Fruit fly (Drosophila melanogaster) whole organism, prepupa: ENCODE measurements around the gene sqh.

Experiments used
- Blimp-1 ChIP-seq: fragments of 200-800 bp; sonication (Bioruptor generic); optimal IDR thresholded peaks from 3 replicates; lab custom pipeline; 2017; ENCODE audit warnings: missing biosample characterization, missing genetic modification characterization, mild to moderate bottlenecking, moderate library complexity, missing genetic modification reagents
- CG10631 ChIP-seq: fragments of 200-800 bp; sonication (Bioruptor generic); optimal IDR thresholded peaks from 2 replicates; lab custom pipeline; 2016; ENCODE audit warnings: missing biosample characterization, missing genetic modification characterization
- CG10669 ChIP-seq: fragments of 200-800 bp; sonication (Bioruptor generic); optimal IDR thresholded peaks from 3 replicates; lab custom pipeline; 2018; ENCODE audit warnings: missing biosample characterization, mild to moderate bottlenecking, missing genetic modification characterization, moderate library complexity
- CG11294 ChIP-seq: fragments of 200-800 bp; sonication (Bioruptor generic); IDR thresholded peaks from 2 replicates; pipeline ENCODE4 v1.3.6; 2022; ENCODE audit warnings: missing biosample characterization, missing genetic modification characterization
- CG11902 ChIP-seq: fragments of 200-800 bp; sonication (Bioruptor generic); optimal IDR thresholded peaks from 3 replicates; lab custom pipeline; 2016; ENCODE audit warnings: missing biosample characterization, missing genetic modification characterization
- CG15336 ChIP-seq: fragments of 200-800 bp; sonication (Bioruptor generic); IDR thresholded peaks from 2 replicates; pipeline ENCODE4 v1.3.6; 2022; ENCODE audit warnings: missing biosample characterization, missing genetic modification characterization
- CG16779 ChIP-seq: fragments of 200-800 bp; sonication (Bioruptor generic); optimal IDR thresholded peaks from 3 replicates; lab custom pipeline; 2017; ENCODE audit warnings: missing biosample characterization, mild to moderate bottlenecking, missing genetic modification characterization
- CG3032 ChIP-seq: fragments of 200-800 bp; optimal IDR thresholded peaks from 2 replicates; lab custom pipeline; 2019; ENCODE audit warnings: missing biosample characterization, mild to moderate bottlenecking, missing genetic modification characterization, moderate library complexity
- CG31627 ChIP-seq: fragments of 200-800 bp; sonication (Bioruptor generic); optimal IDR thresholded peaks from 3 replicates; lab custom pipeline; 2016; ENCODE audit warnings: missing biosample characterization, missing genetic modification characterization
- CG34406 ChIP-seq: fragments of 200-800 bp; sonication (Bioruptor generic); optimal IDR thresholded peaks from 3 replicates; lab custom pipeline; 2016; ENCODE audit warnings: missing biosample characterization, missing genetic modification characterization
- CG3919 ChIP-seq: fragments of 200-800 bp; sonication (Bioruptor generic); optimal IDR thresholded peaks from 3 replicates; lab custom pipeline; 2016; ENCODE audit warnings: missing biosample characterization, missing genetic modification characterization
- CG6163 ChIP-seq: fragments of 200-800 bp; sonication (Bioruptor generic); IDR thresholded peaks from 3 replicates; pipeline ENCODE4 v1.3.6; 2022; ENCODE audit warnings: missing biosample characterization, missing genetic modification characterization
- CG6792 ChIP-seq: fragments of 200-800 bp; sonication (Bioruptor generic); optimal IDR thresholded peaks from 3 replicates; lab custom pipeline; 2016; ENCODE audit warnings: missing biosample characterization, missing genetic modification characterization
- CG6808 ChIP-seq: fragments of 200-800 bp; sonication (Bioruptor generic); optimal IDR thresholded peaks from 3 replicates; lab custom pipeline; 2017; ENCODE audit warnings: missing biosample characterization, missing genetic modification characterization, mild to moderate bottlenecking, moderate library complexity, missing genetic modification reagents
- CG6854 ChIP-seq: fragments of 200-800 bp; sonication (Bioruptor generic); optimal IDR thresholded peaks from 2 replicates; lab custom pipeline; 2017; ENCODE audit warnings: missing biosample characterization, mild to moderate bottlenecking, missing genetic modification characterization
- CG7368 ChIP-seq: fragments of 200-800 bp; sonication (Bioruptor generic); optimal IDR thresholded peaks from 3 replicates; lab custom pipeline; 2016; ENCODE audit warnings: missing biosample characterization, missing genetic modification characterization
- CG8119 ChIP-seq: fragments of 200-800 bp; sonication (Bioruptor generic); IDR thresholded peaks from 3 replicates; pipeline ENCODE4 v1.3.6; 2022; ENCODE audit warnings: missing biosample characterization, missing genetic modification characterization
- CG8319 ChIP-seq: fragments of 200-800 bp; sonication (Bioruptor generic); optimal IDR thresholded peaks from 3 replicates; lab custom pipeline; 2016; ENCODE audit warnings: missing biosample characterization, missing genetic modification characterization
- CG8632 ChIP-seq: fragments of 200-800 bp; sonication (Bioruptor generic); optimal IDR thresholded peaks from 3 replicates; lab custom pipeline; 2016; ENCODE audit warnings: missing biosample characterization, missing genetic modification characterization
- CG9139 ChIP-seq: fragments of 200-800 bp; sonication (Bioruptor generic); optimal IDR thresholded peaks from 3 replicates; lab custom pipeline; 2017; ENCODE audit warnings: missing biosample characterization, mild to moderate bottlenecking, missing genetic modification characterization
- Eip78C ChIP-seq: fragments of 200-800 bp; sonication (Bioruptor generic); peaks from one replicate; lab custom pipeline; 2016; ENCODE audit warnings: missing biosample characterization, missing genetic modification characterization
- Eip93F ChIP-seq: fragments of 200-800 bp; sonication (Bioruptor generic); optimal IDR thresholded peaks from 2 replicates; lab custom pipeline; 2016; ENCODE audit warnings: missing biosample characterization, mild to moderate bottlenecking, missing genetic modification characterization
- Ets21C ChIP-seq: fragments of 200-800 bp; sonication (Bioruptor generic); optimal IDR thresholded peaks from 3 replicates; lab custom pipeline; 2016; ENCODE audit warnings: missing biosample characterization, missing genetic modification characterization
- Ets96B ChIP-seq: fragments of 200-800 bp; optimal IDR thresholded peaks from 2 replicates; lab custom pipeline; 2019; ENCODE audit warnings: missing biosample characterization, mild to moderate bottlenecking, missing genetic modification characterization, moderate library complexity
- Gug ChIP-seq: fragments of 200-800 bp; sonication (Bioruptor generic); IDR thresholded peaks from 2 replicates; pipeline ENCODE4 v1.3.6; 2022; ENCODE audit warnings: missing biosample characterization, missing genetic modification characterization
- Hr38 ChIP-seq: sonication (Bioruptor generic); optimal IDR thresholded peaks from 2 replicates; lab custom pipeline; 2016; ENCODE audit warnings: missing biosample characterization, missing genetic modification characterization
- Hr39 ChIP-seq: fragments of 200-800 bp; sonication (Bioruptor generic); optimal IDR thresholded peaks from 2 replicates; lab custom pipeline; 2016; ENCODE audit warnings: missing biosample characterization, missing genetic modification characterization
- Lpt ChIP-seq: fragments of 200-800 bp; sonication (Bioruptor generic); optimal IDR thresholded peaks from 3 replicates; lab custom pipeline; 2016; ENCODE audit warnings: missing biosample characterization, missing genetic modification characterization
- Met ChIP-seq: fragments of 200-800 bp; sonication (Bioruptor generic); optimal IDR thresholded peaks from 3 replicates; lab custom pipeline; 2016; ENCODE audit warnings: missing biosample characterization, missing genetic modification characterization
- achi ChIP-seq: fragments of 200-800 bp; sonication (Bioruptor generic); optimal IDR thresholded peaks from 3 replicates; lab custom pipeline; 2016; ENCODE audit warnings: missing biosample characterization, missing genetic modification characterization
- acj6 ChIP-seq: fragments of 200-800 bp; sonication (Bioruptor generic); optimal IDR thresholded peaks from 3 replicates; lab custom pipeline; 2016; ENCODE audit warnings: missing biosample characterization, missing genetic modification characterization
- cyc ChIP-seq: fragments of 200-800 bp; sonication (Bioruptor generic); optimal IDR thresholded peaks from 3 replicates; lab custom pipeline; 2016; ENCODE audit warnings: missing biosample characterization, missing genetic modification characterization
- dac ChIP-seq: fragments of 200-800 bp; sonication (Bioruptor generic); optimal IDR thresholded peaks from 2 replicates; lab custom pipeline; 2017; ENCODE audit warnings: missing biosample characterization, mild to moderate bottlenecking, missing genetic modification characterization
- dsx ChIP-seq: fragments of 200-800 bp; optimal IDR thresholded peaks from 3 replicates; lab custom pipeline; 2019; ENCODE audit warnings: missing biosample characterization, mild to moderate bottlenecking, missing genetic modification characterization, moderate library complexity; ENCODE audit not compliant: poor library complexity, severe bottlenecking
- eg ChIP-seq: fragments of 200-800 bp; sonication (Bioruptor generic); IDR thresholded peaks from 3 replicates; pipeline ENCODE4 v1.3.6; 2022; ENCODE audit warnings: missing biosample characterization, missing genetic modification characterization
- esn ChIP-seq: fragments of 200-800 bp; sonication (Bioruptor generic); optimal IDR thresholded peaks from 2 replicates; lab custom pipeline; 2016; ENCODE audit warnings: missing biosample characterization, mild to moderate bottlenecking, missing genetic modification characterization, moderate library complexity
- fd85E ChIP-seq: fragments of 200-800 bp; sonication (Bioruptor generic); optimal IDR thresholded peaks from 3 replicates; lab custom pipeline; 2016; ENCODE audit warnings: missing biosample characterization, missing genetic modification characterization
- fkh ChIP-seq: fragments of 200-800 bp; sonication (Bioruptor generic); optimal IDR thresholded peaks from 3 replicates; lab custom pipeline; 2017; ENCODE audit warnings: missing biosample characterization, mild to moderate bottlenecking, missing genetic modification characterization, moderate library complexity
- net ChIP-seq: fragments of 200-800 bp; sonication (Bioruptor generic); optimal IDR thresholded peaks from 3 replicates; lab custom pipeline; 2016; ENCODE audit warnings: missing biosample characterization, missing genetic modification characterization
- pdm3 ChIP-seq: fragments of 200-800 bp; sonication (Bioruptor generic); optimal IDR thresholded peaks from 3 replicates; lab custom pipeline; 2016; ENCODE audit warnings: missing biosample characterization, missing genetic modification characterization
- salr ChIP-seq, 2 experiments: fragments of 200-800 bp; sonication (Bioruptor generic); optimal IDR thresholded peaks; 3 replicates each; lab custom pipeline; 2016 to 2018; ENCODE audit warnings: missing biosample characterization in 2 of 2, missing genetic modification characterization in 2 of 2, mild to moderate bottlenecking in 1 of 2
- spab ChIP-seq: fragments of 200-800 bp; sonication (Bioruptor generic); optimal IDR thresholded peaks from 2 replicates; lab custom pipeline; 2017; ENCODE audit warnings: missing biosample characterization, mild to moderate bottlenecking, missing genetic modification characterization, missing genetic modification reagents
- vri ChIP-seq: fragments of 200-800 bp; sonication (Bioruptor generic); optimal IDR thresholded peaks from 3 replicates; lab custom pipeline; 2016; ENCODE audit warnings: missing biosample characterization, mild to moderate bottlenecking, missing genetic modification characterization

Gene sqh

dm6 chrX:6193183-6193810 is 31.6 kb downstream of the sqh start (continued):
- TF ChIP-seq Hr39 (GFP tag; lab: Kevin White, UChicago) (no peak), pdm3 (GFP tag; lab: Kevin White, UChicago) (peak; percentile 66), Hr38 (GFP tag; lab: Kevin White, UChicago) (no peak), acj6 (GFP tag; lab: Kevin White, UChicago) (peak; percentile 70), CG11902 (GFP tag; lab: Kevin White, UChicago) (peak; percentile 15), vri (GFP tag; lab: Kevin White, UChicago) (peak; percentile 11), dsx (GFP tag; lab: Kevin White, UChicago) (peak; percentile 49), cyc (GFP tag; lab: Kevin White, UChicago) (peak; percentile 43), CG10631 (GFP tag; lab: Kevin White, UChicago) (peak; percentile 72), CG31627 (GFP tag; lab: Kevin White, UChicago) (peak; percentile 19), Ets96B (tag; lab: Kevin White, UChicago) (peak; percentile 71), esn (GFP tag; lab: Kevin White, UChicago) (peak; percentile 69), Eip93F (GFP tag; lab: Kevin White, UChicago) (no peak), achi (GFP tag; lab: Kevin White, UChicago) (peak; percentile 72), CG8319 (GFP tag; lab: Kevin White, UChicago) (peak; percentile 27), CG15336 (GFP tag; lab: Robert Waterston, UW) (peak; percentile 82)
- TF ChIP-seq, all 60 proteins: peak for 51

DNA sequence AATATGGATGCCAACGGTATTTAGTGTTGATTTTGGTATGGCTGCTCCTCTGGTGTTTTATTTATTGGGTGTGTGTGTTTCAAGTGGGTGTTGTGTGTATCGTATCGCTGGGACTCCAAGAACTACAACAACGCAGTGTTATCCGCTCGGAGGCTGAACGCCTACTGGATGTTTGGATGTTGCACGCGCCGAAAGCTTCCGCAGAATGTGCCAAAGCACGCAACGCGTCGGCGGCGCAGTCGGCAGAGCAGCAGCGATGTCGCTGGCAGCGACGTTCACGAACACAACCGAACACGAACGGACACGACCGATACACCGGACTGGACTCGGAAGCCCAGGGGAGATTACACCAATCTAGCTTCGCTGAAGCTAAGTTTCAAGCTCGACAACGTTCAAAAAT is 32.6 kb downstream of the sqh start, which contains the start of gene Ca-alpha1T:
Gene Ca-alpha1T, minus strand, starts transcription at position 152 of the 400 bp plus-strand sequence.
- TF ChIP-seq pdm3 (GFP tag; lab: Kevin White, UChicago) (no peak), CG3032 (tag; lab: Kevin White, UChicago) (no peak), acj6 (GFP tag; lab: Kevin White, UChicago) (no peak), CG10631 (GFP tag; lab: Kevin White, UChicago) (no peak), fd85E (GFP tag; lab: Kevin White, UChicago) (no peak), net (GFP tag; lab: Kevin White, UChicago) (no peak)

- TF ChIP-seq Hr38 (GFP tag; lab: Kevin White, UChicago) (no peak), CG9139 (GFP tag; lab: Kevin White, UChicago) (no peak), Eip78C (GFP tag; lab: Kevin White, UChicago) (peak; percentile 29), Hr39 (GFP tag; lab: Kevin White, UChicago) (peak; percentile 4), CG7368 (no peak), CG31627 (GFP tag; lab: Kevin White, UChicago) (peak; percentile 7), CG6854 (GFP tag; lab: Kevin White, UChicago) (no peak), CG8119 (GFP tag; lab: Robert Waterston, UW) (no peak), CG10631 (GFP tag; lab: Kevin White, UChicago) (peak; percentile 2), pdm3 (GFP tag; lab: Kevin White, UChicago) (peak; percentile 17), Met (GFP tag; lab: Kevin White, UChicago) (no peak), Eip93F (GFP tag; lab: Kevin White, UChicago) (no peak), CG6808 (GFP tag; lab: Kevin White, UChicago) (no peak), dac (GFP tag; lab: Kevin White, UChicago) (no peak), net (GFP tag; lab: Kevin White, UChicago) (no peak), CG10669 (GFP tag; lab: Kevin White, UChicago) (peak; percentile 8), Lpt (GFP tag; lab: Kevin White, UChicago) (no peak), CG11294 (GFP tag; lab: Robert Waterston, UW) (peak; percentile 28; the same call in 1 of the 2 replicates), esn (GFP tag; lab: Kevin White, UChicago) (no peak), CG34406 (GFP tag; lab: Kevin White, UChicago) (no peak), CG6163 (GFP tag; lab: Robert Waterston, UW) (peak; percentile 54; the same call in 1 of the 3 replicates), spab (GFP tag; lab: Kevin White, UChicago) (no peak), fkh (GFP tag; lab: Kevin White, UChicago) (no peak), cyc (GFP tag; lab: Kevin White, UChicago) (no peak), CG3032 (tag; lab: Kevin White, UChicago) (no peak), Gug (GFP tag; lab: Robert Waterston, UW) (peak; percentile 45), CG6792 (GFP tag; lab: Kevin White, UChicago) (no peak), Blimp-1 (GFP tag; lab: Kevin White, UChicago) (no peak), salr (GFP tag; optimal IDR thresholded peaks at IDR 0.05; lab: Kevin White, UChicago) (no peak), eg (GFP tag; lab: Robert Waterston, UW) (peak; percentile 54; the same call in 1 of the 3 replicates), CG15336 (GFP tag; lab: Robert Waterston, UW) (0 out of 2 replicates have a peak, but pooled peaks have one; percentile 22), Ets21C (no peak), CG3919 (GFP tag; lab: Kevin White, UChicago) (peak; percentile 18), CG8632 (GFP tag; lab: Kevin White, UChicago) (no peak), dsx (GFP tag; lab: Kevin White, UChicago) (no peak), CG16779 (tag; lab: Kevin White, UChicago) (no peak), acj6 (GFP tag; lab: Kevin White, UChicago) (no peak)
Measured at dm6 chrX:6179428-6179827, 45.5 kb downstream of the sqh start.
